Fruit fly (Drosophila melanogaster) Kc167 (cell line): Measurements from ENCODE around the gene Mlc2.

Experiments used
- Myc ChIP-seq: fragments of >200 bp; optimal IDR thresholded peaks from 2 replicates; lab custom pipeline; 2017; ENCODE audit warnings: missing external identifiers
- Sin3A ChIP-seq: fragments of >200 bp; optimal IDR thresholded peaks from 2 replicates; lab custom pipeline; 2018; ENCODE audit warnings: missing external identifiers
- h ChIP-seq: fragments of >200 bp; optimal IDR thresholded peaks from 3 replicates; lab custom pipeline; 2018; ENCODE audit warnings: missing external identifiers
- insv ChIP-seq: fragments of >200 bp; optimal IDR thresholded peaks from 3 replicates; lab custom pipeline; 2018; ENCODE audit warnings: missing external identifiers
- psq ChIP-seq: fragments of >200 bp; optimal IDR thresholded peaks from 2 replicates; lab custom pipeline; 2017; ENCODE audit warnings: missing external identifiers

DNA sequence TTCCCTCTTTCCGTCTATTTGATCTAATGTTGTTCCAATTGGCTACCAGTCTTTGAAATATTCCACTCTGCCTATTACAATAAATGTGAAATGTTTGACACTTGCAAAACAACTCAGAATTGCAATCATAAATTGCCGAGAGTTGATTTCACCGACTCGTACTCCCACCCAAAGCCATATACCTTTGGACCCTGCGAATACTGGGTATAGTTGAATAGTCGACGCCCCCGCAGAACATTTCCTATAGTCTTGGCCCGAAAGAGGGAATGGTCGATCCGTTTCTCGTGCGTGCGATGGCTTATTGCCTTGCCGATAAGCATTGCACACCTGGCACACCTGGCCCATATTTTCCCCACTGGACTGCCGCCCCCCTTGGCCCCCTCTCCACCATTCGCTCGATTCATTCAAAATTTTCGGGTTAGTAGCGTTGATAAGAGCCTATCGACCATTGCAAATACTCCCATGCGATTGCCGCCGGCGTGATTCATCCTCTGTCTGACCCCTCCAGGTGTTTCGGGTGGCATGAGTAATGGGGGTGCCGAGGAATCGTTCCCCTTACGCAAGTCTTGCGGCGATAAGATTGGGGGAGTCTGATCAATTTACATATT lies 25.8 kb upstream of the Mlc2 start:
- TF ChIP-seq h (lab: Kevin White, UChicago) (no peak), Myc (no peak), Sin3A (lab: Kevin White, UChicago) (no peak), insv (lab: Kevin White, UChicago) (no peak), psq (lab: Kevin White, UChicago) (no peak)
